Worm (Caenorhabditis elegans) whole organism, L4/young adult: ENCODE results near the gene C33D9.10.

Experiments
- W03F9.2 ChIP-seq: fragments of 150-350 bp; optimal IDR thresholded peaks from 2 replicates; lab custom pipeline; 2014; ENCODE audit warnings: missing biosample characterization, missing genetic modification characterization
- dao-5 ChIP-seq: sonication (generic microtip); optimal IDR thresholded peaks from 2 replicates; lab custom pipeline; 2016; ENCODE audit warnings: missing genotype, missing genetic modification characterization, moderate library complexity, missing compliant biosample characterization
- him-1 ChIP-seq: sonication (generic microtip); optimal IDR thresholded peaks from 2 replicates; lab custom pipeline; 2016; ENCODE audit warnings: missing genotype, missing genetic modification reagents, missing genetic modification characterization, missing compliant biosample characterization

DNA sequence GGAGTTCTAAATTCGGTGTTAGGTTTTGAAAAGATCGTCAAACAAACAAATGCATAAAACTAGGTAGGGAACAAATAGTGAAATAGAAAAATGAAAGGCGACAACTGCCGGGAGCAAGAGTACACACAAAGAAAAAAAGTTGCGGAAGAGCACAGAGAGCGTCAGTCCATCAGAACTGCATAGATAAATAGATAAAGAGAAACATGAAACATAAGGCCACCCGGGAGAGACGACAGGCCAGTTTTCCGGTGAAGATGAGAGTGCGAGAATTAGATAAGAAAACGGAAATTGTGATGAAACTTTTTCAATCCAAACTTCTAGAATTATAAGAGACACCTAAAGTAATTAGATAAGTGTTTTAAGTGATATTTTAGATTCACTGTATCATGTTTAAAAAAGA, 30.2 kb downstream of the C33D9.10 start:
- TF ChIP-seq dao-5 (tag; lab: Kevin White, UChicago), result no peak
- no peak for TF ChIP-seq him-1 (tag; lab: Kevin White, UChicago)
- TF ChIP-seq W03F9.2, result no peak
